Fruit fly (Drosophila melanogaster): Measurements from ENCODE around the gene CG6972.

CG6972 gene

dm6 chr3R:22698208-22698607 lies 3.6 kb upstream of the CG6972 start, which contains the start of gene Cyp6d4:
Cyp6d4 (plus strand) TSS chr3R:22698319.
- TF ChIP-seq Blimp-1 (GFP tag; optimal IDR thresholded peaks at IDR 0.05) (no peak), Sox15 (GFP tag; optimal IDR thresholded peaks at IDR 0.05) (no peak), CG31627 (GFP tag; optimal IDR thresholded peaks at IDR 0.05) (no peak), CG1621 (tag; optimal IDR thresholded peaks at IDR 0.05) (no peak), CG11294 (GFP tag; IDR thresholded peaks at IDR 0.05) (no peak), achi (GFP tag; optimal IDR thresholded peaks at IDR 0.05) (no peak), CG10669 (GFP tag; optimal IDR thresholded peaks at IDR 0.05) (no peak), Ets96B (tag; optimal IDR thresholded peaks at IDR 0.05) (no peak), eg (GFP tag; IDR thresholded peaks at IDR 0.05) (no peak), Hr39 (GFP tag; optimal IDR thresholded peaks at IDR 0.05) (no peak), CG34406 (GFP tag; optimal IDR thresholded peaks at IDR 0.05) (no peak), fkh (GFP tag; optimal IDR thresholded peaks at IDR 0.05) (no peak)

- TF ChIP-seq CG8632 (GFP tag; optimal IDR thresholded peaks at IDR 0.05) (no peak), CG11902 (GFP tag; optimal IDR thresholded peaks at IDR 0.05) (no peak), CG32006 (GFP tag; optimal IDR thresholded peaks at IDR 0.05) (no peak), CG6808 (GFP tag; optimal IDR thresholded peaks at IDR 0.05) (no peak), Eip93F (GFP tag; optimal IDR thresholded peaks at IDR 0.05) (no peak), OdsH (GFP tag; optimal IDR thresholded peaks at IDR 0.05) (no peak), Eip78C (GFP tag) (no peak), net (GFP tag; optimal IDR thresholded peaks at IDR 0.05) (no peak)
Observed at dm6 chr3R:22707178-22707577, 5.4 kb downstream of the CG6972 start, which contains the start of gene CG13842. CG13842 (minus strand) TSS chr3R:22707278.

dm6 chr3R:22710662-22711061 lies 8.9 kb downstream of the CG6972 start, which contains the start of gene CG4907:
CG4907 (minus strand) TSS chr3R:22710762.
- no peak for TF ChIP-seq CG34406 (GFP tag; optimal IDR thresholded peaks at IDR 0.05)

- no peak for TF ChIP-seq Eip78C (GFP tag)
- no peak for TF ChIP-seq CG3032 (tag; optimal IDR thresholded peaks at IDR 0.05)
- TF ChIP-seq Sox14 (GFP tag; optimal IDR thresholded peaks at IDR 0.05): no peak
- TF ChIP-seq CG6163 (GFP tag; IDR thresholded peaks at IDR 0.05): no peak
- no peak for TF ChIP-seq Ets21C (GFP tag; optimal IDR thresholded peaks at IDR 0.05)
- no peak for TF ChIP-seq salr (GFP tag; optimal IDR thresholded peaks at IDR 0.05)
- no peak for TF ChIP-seq CG6808 (GFP tag; optimal IDR thresholded peaks at IDR 0.05)
- TF ChIP-seq Blimp-1 (GFP tag; optimal IDR thresholded peaks at IDR 0.05): no peak
- TF ChIP-seq CG10669 (GFP tag; optimal IDR thresholded peaks at IDR 0.05): no peak
- no peak for TF ChIP-seq CG11762 (GFP tag; optimal IDR thresholded peaks at IDR 0.05; ENCODE audit: insufficient read depth)
- TF ChIP-seq CG8632 (GFP tag; optimal IDR thresholded peaks at IDR 0.05): no peak
- TF ChIP-seq esn (GFP tag; optimal IDR thresholded peaks at IDR 0.05): no peak
- no peak for TF ChIP-seq CG11294 (GFP tag; IDR thresholded peaks at IDR 0.05)
- no peak for TF ChIP-seq CG6276 (GFP tag; optimal IDR thresholded peaks at IDR 0.05)
- no peak for TF ChIP-seq net (GFP tag; optimal IDR thresholded peaks at IDR 0.05)
- TF ChIP-seq achi (GFP tag; optimal IDR thresholded peaks at IDR 0.05): no peak
- TF ChIP-seq Eip75B (GFP tag; optimal IDR thresholded peaks at IDR 0.05): no peak
Observed at dm6 chr3R:22717863-22718262, 16.1 kb downstream of the CG6972 start.

dm6 chr3R:22718401-22718800 lies 16.6 kb downstream of the CG6972 start:
- TF ChIP-seq Gug (GFP tag; IDR thresholded peaks at IDR 0.05) (no peak), Ets96B (tag; optimal IDR thresholded peaks at IDR 0.05) (no peak), eg (GFP tag; IDR thresholded peaks at IDR 0.05) (no peak), CG10669 (GFP tag; optimal IDR thresholded peaks at IDR 0.05) (no peak), CG6792 (GFP tag; optimal IDR thresholded peaks at IDR 0.05) (no peak), fd59A (GFP tag; optimal IDR thresholded peaks at IDR 0.05) (no peak), CG6854 (GFP tag; optimal IDR thresholded peaks at IDR 0.05) (no peak), CG8319 (GFP tag; optimal IDR thresholded peaks at IDR 0.05) (no peak), cyc (GFP tag; optimal IDR thresholded peaks at IDR 0.05) (no peak), CG11294 (GFP tag; IDR thresholded peaks at IDR 0.05) (no peak), CG8119 (GFP tag; IDR thresholded peaks at IDR 0.05) (no peak), Eip93F (GFP tag; optimal IDR thresholded peaks at IDR 0.05) (no peak), CG16779 (tag; optimal IDR thresholded peaks at IDR 0.05) (no peak), Lpt (GFP tag; optimal IDR thresholded peaks at IDR 0.05) (no peak), CG7368 (GFP tag; optimal IDR thresholded peaks at IDR 0.05) (no peak), CG9139 (GFP tag; optimal IDR thresholded peaks at IDR 0.05) (no peak), CG6163 (GFP tag; IDR thresholded peaks at IDR 0.05) (no peak), Hr4 (GFP tag; optimal IDR thresholded peaks at IDR 0.05) (no peak)

All from whole organism, prepupa.